Worm (Caenorhabditis elegans): ENCODE results near the gene B0432.14.

DNA sequence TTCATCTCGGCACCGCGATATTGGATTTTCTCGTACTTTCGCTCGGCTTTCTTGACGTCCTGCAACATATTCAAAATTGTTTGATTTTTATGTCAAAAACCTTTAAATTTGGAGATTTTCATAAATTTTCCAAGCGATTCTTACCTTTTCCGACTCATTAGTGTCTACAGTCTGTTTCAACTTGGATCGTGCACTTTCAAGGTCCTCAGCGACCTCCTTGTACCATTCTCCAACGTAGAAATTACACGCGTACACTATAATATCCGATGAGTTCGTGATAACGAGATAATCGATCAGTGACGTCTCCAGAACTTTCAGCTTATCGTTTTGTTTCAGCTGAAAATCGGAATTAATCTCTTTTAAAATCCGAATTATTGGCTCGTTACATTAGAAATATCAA, 16.4 kb upstream of the B0432.14 start:
- no peak for TF ChIP-seq dmd-4 (tag; optimal IDR thresholded peaks at IDR 0.05)
- TF ChIP-seq ama-1 (optimal IDR thresholded peaks at IDR 0.05): no peak
- TF ChIP-seq lin-39 (tag; optimal IDR thresholded peaks at IDR 0.05): no peak
- no peak for TF ChIP-seq nhr-237 (tag; optimal IDR thresholded peaks at IDR 0.05)
- TF ChIP-seq Y55F3AM.14 (GFP tag; optimal IDR thresholded peaks at IDR 0.05): no peak
- TF ChIP-seq nhr-77 (tag; optimal IDR thresholded peaks at IDR 0.05): no peak
- no peak for TF ChIP-seq ztf-11 (tag; optimal IDR thresholded peaks at IDR 0.05)
- no peak for TF ChIP-seq C34F6.9 (tag; optimal IDR thresholded peaks at IDR 0.05)
- no peak for TF ChIP-seq nhr-12 (tag; optimal IDR thresholded peaks at IDR 0.05)
- no peak for TF ChIP-seq mab-5 (tag; optimal IDR thresholded peaks at IDR 0.05)
- no peak for TF ChIP-seq nhr-6 (tag; optimal IDR thresholded peaks at IDR 0.05)
- no peak for TF ChIP-seq unc-39 (tag; optimal IDR thresholded peaks at IDR 0.05)

All from whole organism, L2 larva.